Worm (Caenorhabditis elegans) whole organism, late embryonic: Measurements from ENCODE around the gene spsb-1.
A peak's percentile ranks its signal among the peaks of the same experiment; 100 is the strongest.

ENCODE experiments used
- C38D4.7 ChIP-seq: fragments of 200-800 bp; sonication (Bioruptor generic); optimal IDR thresholded peaks from 2 replicates; lab custom pipeline; 2018; ENCODE audit warnings: mild to moderate bottlenecking, missing genetic modification characterization, moderate library complexity, missing compliant biosample characterization
- F13H6.1 ChIP-seq: sonication (generic microtip); optimal IDR thresholded peaks from 2 replicates; lab custom pipeline; 2016; ENCODE audit warnings: missing genetic modification characterization, missing compliant biosample characterization
- ceh-14 ChIP-seq: sonication (generic microtip); optimal IDR thresholded peaks from 2 replicates; lab custom pipeline; 2016; ENCODE audit warnings: missing genotype, missing genetic modification characterization, missing compliant biosample characterization
- ceh-18 ChIP-seq: sonication (generic microtip); optimal IDR thresholded peaks from 2 replicates; lab custom pipeline; 2016; ENCODE audit warnings: missing genetic modification characterization, missing compliant biosample characterization
- ceh-2 ChIP-seq: sonication (generic microtip); optimal IDR thresholded peaks from 2 replicates; lab custom pipeline; 2016; ENCODE audit warnings: missing genotype, missing genetic modification characterization, missing compliant biosample characterization
- ceh-22 ChIP-seq: sonication (generic microtip); optimal IDR thresholded peaks from 2 replicates; lab custom pipeline; 2017; ENCODE audit warnings: missing biosample characterization, missing genetic modification characterization
- ceh-24 ChIP-seq: sonication (generic microtip); optimal IDR thresholded peaks from 2 replicates; lab custom pipeline; 2016; ENCODE audit warnings: mild to moderate bottlenecking, missing genetic modification characterization, missing compliant biosample characterization
- ceh-30 ChIP-seq: fragments of 150-350 bp; optimal IDR thresholded peaks from 2 replicates; lab custom pipeline; 2014; ENCODE audit warnings: missing biosample characterization, missing genetic modification characterization
- ceh-31 ChIP-seq: sonication (generic microtip); optimal IDR thresholded peaks from 2 replicates; lab custom pipeline; 2016; ENCODE audit warnings: missing genetic modification characterization, missing compliant biosample characterization
- ceh-6 ChIP-seq: fragments of 200-800 bp; sonication (Bioruptor generic); optimal IDR thresholded peaks from 2 replicates; lab custom pipeline; 2018; ENCODE audit warnings: mild to moderate bottlenecking, missing genetic modification characterization, missing compliant biosample characterization
- ceh-9 ChIP-seq: sonication (generic microtip); optimal IDR thresholded peaks from 2 replicates; lab custom pipeline; 2016; ENCODE audit warnings: mild to moderate bottlenecking, missing genetic modification characterization, inconsistent platforms, missing compliant biosample characterization
- dve-1 ChIP-seq: sonication (generic microtip); optimal IDR thresholded peaks from 2 replicates; lab custom pipeline; 2017; ENCODE audit warnings: antibody characterized with exemption, mild to moderate bottlenecking, missing genetic modification characterization, missing compliant biosample characterization
- elt-2 ChIP-seq: sonication (generic microtip); optimal IDR thresholded peaks from 2 replicates; lab custom pipeline; 2016; ENCODE audit warnings: missing genetic modification reagents, missing genetic modification characterization, missing compliant biosample characterization
- ets-4 ChIP-seq: sonication (generic microtip); optimal IDR thresholded peaks from 2 replicates; lab custom pipeline; 2016; ENCODE audit warnings: missing genetic modification characterization, missing compliant biosample characterization
- fkh-10 ChIP-seq: fragments of 150-350 bp; optimal IDR thresholded peaks from 2 replicates; lab custom pipeline; 2014; ENCODE audit warnings: missing biosample characterization, missing genetic modification reagents, missing genetic modification characterization
- gmeb-2 ChIP-seq: sonication (generic microtip); optimal IDR thresholded peaks from 2 replicates; lab custom pipeline; 2016; ENCODE audit warnings: missing genetic modification characterization, inconsistent platforms, missing compliant biosample characterization
- hlh-13 ChIP-seq: fragments of 200-800 bp; sonication (Bioruptor generic); optimal IDR thresholded peaks from 2 replicates; lab custom pipeline; 2018; ENCODE audit warnings: mild to moderate bottlenecking, missing genetic modification characterization, missing compliant biosample characterization
- hlh-15 ChIP-seq: sonication (generic microtip); optimal IDR thresholded peaks from 2 replicates; lab custom pipeline; 2016; ENCODE audit warnings: missing genetic modification characterization, missing compliant biosample characterization
- hlh-30 ChIP-seq: sonication (generic microtip); optimal IDR thresholded peaks from 2 replicates; lab custom pipeline; 2017; ENCODE audit warnings: antibody characterized with exemption, missing genetic modification characterization, missing compliant biosample characterization; ENCODE audit not compliant: insufficient read depth
- hlh-6 ChIP-seq: sonication (generic microtip); optimal IDR thresholded peaks from 2 replicates; lab custom pipeline; 2016; ENCODE audit warnings: missing genotype, missing genetic modification characterization, missing compliant biosample characterization
- lim-6 ChIP-seq: sonication (generic microtip); optimal IDR thresholded peaks from 2 replicates; lab custom pipeline; 2016; ENCODE audit warnings: missing genetic modification characterization, missing compliant biosample characterization
- lin-11 ChIP-seq: fragments of 200-800 bp; sonication (Bioruptor generic); optimal IDR thresholded peaks from 2 replicates; lab custom pipeline; 2018; ENCODE audit warnings: mild to moderate bottlenecking, missing genetic modification characterization, missing compliant biosample characterization
- madf-2 ChIP-seq: sonication (generic microtip); optimal IDR thresholded peaks from 2 replicates; lab custom pipeline; 2017; ENCODE audit warnings: missing genetic modification characterization, missing compliant biosample characterization
- mec-3 ChIP-seq: sonication (generic microtip); optimal IDR thresholded peaks from 2 replicates; lab custom pipeline; 2016; ENCODE audit warnings: borderline replicate concordance, missing genetic modification characterization, missing compliant biosample characterization
- npax-4 ChIP-seq: sonication (generic microtip); optimal IDR thresholded peaks from 2 replicates; lab custom pipeline; 2016; ENCODE audit warnings: missing genetic modification characterization, missing compliant biosample characterization
- pat-9 ChIP-seq: fragments of 200-800 bp; sonication (Bioruptor generic); optimal IDR thresholded peaks from 2 replicates; lab custom pipeline; 2018; ENCODE audit warnings: mild to moderate bottlenecking, missing genetic modification characterization, moderate library complexity, missing compliant biosample characterization
- pha-4 ChIP-seq: fragments of 150-350 bp; optimal IDR thresholded peaks from 2 replicates; lab custom pipeline; 2018; ENCODE audit warnings: missing biosample characterization, missing genetic modification reagents, missing genetic modification characterization
- pqm-1 ChIP-seq: sonication (generic microtip); optimal IDR thresholded peaks from 2 replicates; lab custom pipeline; 2016; ENCODE audit warnings: missing genetic modification characterization, missing compliant biosample characterization
- pros-1 ChIP-seq: fragments of 150-350 bp; optimal IDR thresholded peaks from 2 replicates; lab custom pipeline; 2014; ENCODE audit warnings: missing biosample characterization, missing genetic modification reagents, missing genetic modification characterization
- ref-2 ChIP-seq: sonication (generic microtip); optimal IDR thresholded peaks from 2 replicates; lab custom pipeline; 2016; ENCODE audit warnings: missing genetic modification characterization, missing compliant biosample characterization
- sox-2 ChIP-seq: fragments of 200-800 bp; sonication (Bioruptor generic); IDR thresholded peaks from 2 replicates; pipeline ENCODE4 v1.3.6; 2022; ENCODE audit warnings: missing genetic modification reagents, missing genetic modification characterization, missing compliant biosample characterization
- syd-9 ChIP-seq: sonication (generic microtip); optimal IDR thresholded peaks from 2 replicates; lab custom pipeline; 2016; ENCODE audit warnings: mild to moderate bottlenecking, missing genetic modification characterization, moderate library complexity, missing compliant biosample characterization
- tbx-2 ChIP-seq: sonication (generic microtip); optimal IDR thresholded peaks from 2 replicates; lab custom pipeline; 2016; ENCODE audit warnings: missing genetic modification characterization, missing compliant biosample characterization
- tbx-7 ChIP-seq: sonication (generic microtip); optimal IDR thresholded peaks from 2 replicates; lab custom pipeline; 2016; ENCODE audit warnings: missing genotype, missing genetic modification characterization, missing compliant biosample characterization
- ttx-3 ChIP-seq: sonication (generic microtip); optimal IDR thresholded peaks from 2 replicates; lab custom pipeline; 2016; ENCODE audit warnings: missing genetic modification reagents, missing genetic modification characterization, missing compliant biosample characterization
- unc-86 ChIP-seq: sonication (generic microtip); optimal IDR thresholded peaks from 2 replicates; lab custom pipeline; 2016; ENCODE audit warnings: missing genetic modification characterization, missing compliant biosample characterization
- ztf-16 ChIP-seq: sonication (generic microtip); optimal IDR thresholded peaks from 2 replicates; lab custom pipeline; 2017; ENCODE audit warnings: missing genetic modification characterization, missing compliant biosample characterization

spsb-1 gene

ce11 chrII:15165681-15166235, 30.8 kb upstream of the spsb-1 start, which contains the start of gene gst-27 (continued):
- TF ChIP-seq ceh-14 (peak; percentile 59), pat-9 (tag; lab: Kevin White, UChicago) (peak; percentile 81), ceh-22 (tag; lab: Kevin White, UChicago) (peak; percentile 23), pha-4 (tag; lab: Kevin White, UChicago) (no peak), ceh-6 (GFP tag; lab: Kevin White, UChicago) (peak; percentile 85), madf-2 (tag; lab: Kevin White, UChicago) (peak; percentile 72), tbx-2 (tag; lab: Kevin White, UChicago) (peak; percentile 70), hlh-30 (tag; lab: Kevin White, UChicago) (peak; percentile 52), hlh-15 (tag; lab: Kevin White, UChicago) (peak; percentile 9), ztf-16 (tag; lab: Kevin White, UChicago) (peak; percentile 86), ceh-31 (peak; percentile 73), pros-1 (tag; lab: Kevin White, UChicago) (peak; percentile 57), pqm-1 (tag; lab: Kevin White, UChicago) (peak; percentile 72), tbx-7 (tag; lab: Kevin White, UChicago) (peak; percentile 49), ttx-3 (peak; percentile 74), ref-2 (tag; lab: Kevin White, UChicago) (peak; percentile 81), ceh-30 (tag; lab: Kevin White, UChicago) (peak; percentile 48), hlh-6 (tag; lab: Kevin White, UChicago) (peak; percentile 86), fkh-10 (GFP tag; lab: Kevin White, UChicago) (peak; percentile 49), hlh-13 (GFP tag; lab: Kevin White, UChicago) (peak; percentile 69), unc-86 (tag; lab: Kevin White, UChicago) (peak; percentile 69), ceh-24 (tag; lab: Kevin White, UChicago) (peak; percentile 55), npax-4 (tag; lab: Kevin White, UChicago) (peak; percentile 62), lim-6 (tag; lab: Kevin White, UChicago) (peak; percentile 47), ceh-9 (no peak), elt-2 (peak; percentile 84), lin-11 (tag; lab: Kevin White, UChicago) (peak; percentile 77)

ce11 chrII:15167340-15167739, 29.2 kb upstream of the spsb-1 start, which contains the start of gene gst-28:
gst-28 (minus strand) TSS chrII:15167577.
- TF ChIP-seq pqm-1 (tag; lab: Kevin White, UChicago) = no peak
- no peak for TF ChIP-seq npax-4 (tag; lab: Kevin White, UChicago)
- no peak for TF ChIP-seq ceh-22 (tag; lab: Kevin White, UChicago)
- no peak for TF ChIP-seq C38D4.7 (GFP tag; lab: Kevin White, UChicago)
- TF ChIP-seq F13H6.1 (tag; lab: Kevin White, UChicago) = no peak
- TF ChIP-seq fkh-10 (GFP tag; lab: Kevin White, UChicago) = no peak
- TF ChIP-seq madf-2 (tag; lab: Kevin White, UChicago) = no peak
- no peak for TF ChIP-seq syd-9 (tag; lab: Kevin White, UChicago)
- TF ChIP-seq ceh-18 (tag; lab: Kevin White, UChicago) = no peak
- TF ChIP-seq ref-2 (tag; lab: Kevin White, UChicago) = no peak
- TF ChIP-seq dve-1 (tag; lab: Kevin White, UChicago) = no peak
- TF ChIP-seq gmeb-2 (tag; lab: Kevin White, UChicago) = no peak
- TF ChIP-seq ceh-9 = no peak

- TF ChIP-seq ceh-2 = no peak
- TF ChIP-seq ets-4 = no peak
- no peak for TF ChIP-seq sox-2 (GFP tag; lab: Robert Waterston, UW)
- TF ChIP-seq mec-3 = no peak
- no peak for TF ChIP-seq hlh-15 (tag; lab: Kevin White, UChicago)
Measured at ce11 chrII:15169811-15170282, 26.7 kb upstream of the spsb-1 start, which contains the start of gene gst-29. gst-29 (minus strand) TSS chrII:15169861.
